Fruit fly (Drosophila melanogaster) S2 (cell line): ENCODE data around the gene Tig.

ENCODE experiments used
- CG8478 ChIP-seq: fragments of >200 bp; optimal IDR thresholded peaks from 2 replicates; lab custom pipeline; 2018
- CTCF ChIP-seq, 2 experiments: fragments of >200 bp; optimal IDR thresholded peaks; 2 replicates each; lab custom pipeline; 2018

dm6 chr2L:6372088-6372487 is 51.0 kb downstream of the Tig start, which contains the start of gene slam:
- TF ChIP-seq CG8478 (no peak), CTCF (optimal IDR thresholded peaks at IDR 0.05; lab: Kevin White, UChicago) (no peak)
